Worm (Caenorhabditis elegans) whole organism, L4/young adult: ENCODE data around the gene K12B6.4.

Experiments
- dao-5 ChIP-seq: sonication (generic microtip); optimal IDR thresholded peaks from 2 replicates; lab custom pipeline; 2016; ENCODE audit warnings: missing genotype, missing genetic modification characterization, moderate library complexity, missing compliant biosample characterization
- him-1 ChIP-seq: sonication (generic microtip); optimal IDR thresholded peaks from 2 replicates; lab custom pipeline; 2016; ENCODE audit warnings: missing genotype, missing genetic modification reagents, missing genetic modification characterization, missing compliant biosample characterization

DNA sequence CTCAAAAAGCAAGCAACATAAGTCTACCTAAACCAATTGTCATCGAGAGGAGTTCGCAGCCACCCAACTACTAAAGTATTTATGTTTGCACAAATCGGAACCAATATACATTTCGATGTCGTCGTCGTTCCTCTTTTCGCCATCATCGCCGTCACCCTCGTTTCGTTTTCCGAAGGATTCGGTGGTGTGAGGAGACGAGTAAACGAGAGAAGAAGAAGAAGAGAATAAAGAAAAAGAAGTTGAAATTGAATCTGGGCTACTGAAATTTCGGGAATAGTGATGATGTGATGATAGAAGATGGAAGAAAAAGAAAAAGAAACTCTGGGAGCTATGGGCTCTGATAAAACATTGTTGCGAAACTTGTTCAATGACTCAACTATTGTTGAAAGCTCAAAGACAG lies 12.5 kb downstream of the K12B6.4 start:
- no peak for TF ChIP-seq him-1 (tag; lab: Kevin White, UChicago)
- no peak for TF ChIP-seq dao-5 (tag; lab: Kevin White, UChicago)
